Fruit fly (Drosophila melanogaster) whole organism, adult: ENCODE data around the gene CG14277.

Experiments
- CG12768 ChIP-seq: fragments of 200-800 bp; sonication (Bioruptor generic); optimal IDR thresholded peaks from 2 replicates; lab custom pipeline; 2017; ENCODE audit warnings: missing biosample characterization, missing genetic modification characterization, mild to moderate bottlenecking, moderate library complexity, missing genetic modification reagents
- CG14711 ChIP-seq: fragments of 200-800 bp; sonication (Bioruptor generic); optimal IDR thresholded peaks from 2 replicates; lab custom pipeline; 2018; ENCODE audit warnings: missing biosample characterization, mild to moderate bottlenecking, missing genetic modification characterization, moderate library complexity
- CG33017 ChIP-seq: fragments of 200-800 bp; sonication (Bioruptor generic); optimal IDR thresholded peaks from 2 replicates; lab custom pipeline; 2018; ENCODE audit warnings: missing biosample characterization, mild to moderate bottlenecking, missing genetic modification characterization, moderate library complexity
- CG5204 ChIP-seq: fragments of 200-800 bp; sonication (Bioruptor generic); optimal IDR thresholded peaks from 2 replicates; lab custom pipeline; 2016; ENCODE audit warnings: missing biosample characterization, missing genetic modification characterization
- CG7045 ChIP-seq: fragments of 200-800 bp; sonication (Bioruptor generic); optimal IDR thresholded peaks from 2 replicates; lab custom pipeline; 2017; ENCODE audit warnings: missing biosample characterization, mild to moderate bottlenecking, missing genetic modification characterization
- bab1 ChIP-seq: fragments of 200-800 bp; sonication (Bioruptor generic); optimal IDR thresholded peaks from 3 replicates; lab custom pipeline; 2019; ENCODE audit warnings: missing biosample characterization, mild to moderate bottlenecking, missing genetic modification characterization, moderate library complexity
- kay ChIP-seq: fragments of 200-800 bp; sonication (Bioruptor generic); peaks from one replicate; lab custom pipeline; 2016; ENCODE audit warnings: missing biosample characterization, missing genetic modification characterization, borderline replicate concordance
- pad ChIP-seq: fragments of 200-800 bp; sonication (Bioruptor generic); optimal IDR thresholded peaks from 3 replicates; lab custom pipeline; 2017; ENCODE audit warnings: missing biosample characterization, missing genetic modification characterization, mild to moderate bottlenecking, moderate library complexity, missing genetic modification reagents
- tj ChIP-seq: fragments of 200-800 bp; sonication (Bioruptor generic); optimal IDR thresholded peaks from 3 replicates; lab custom pipeline; 2017; ENCODE audit warnings: missing biosample characterization, mild to moderate bottlenecking, missing genetic modification characterization, moderate library complexity

DNA sequence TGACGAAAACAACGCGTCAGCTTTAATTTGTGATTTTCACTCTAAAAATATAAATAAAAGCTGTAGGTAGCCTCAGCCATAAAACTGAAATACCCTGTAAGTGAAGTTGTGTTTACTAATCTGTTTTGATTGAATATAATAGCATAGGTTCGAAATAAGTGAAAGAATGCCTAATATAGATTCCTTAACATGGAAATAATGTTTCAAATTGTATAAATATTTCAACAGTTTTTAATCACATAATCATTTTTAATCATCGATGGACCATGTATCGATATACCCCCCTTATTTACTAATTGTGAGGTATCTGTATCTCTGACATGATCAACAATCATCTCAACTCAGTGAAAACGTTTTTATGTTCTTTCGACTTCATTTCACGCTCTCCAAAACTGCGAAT is 13.1 kb downstream of the CG14277 start:
- TF ChIP-seq CG33017 (tag; lab: Kevin White, UChicago) (peak; percentile 53), CG14711 (tag; lab: Kevin White, UChicago) (peak; percentile 5), CG5204 (no peak), bab1 (GFP tag; lab: Kevin White, UChicago) (no peak), pad (GFP tag; lab: Kevin White, UChicago) (no peak), kay (no peak), tj (GFP tag; lab: Kevin White, UChicago) (no peak), CG7045 (GFP tag; lab: Kevin White, UChicago) (no peak), CG12768 (GFP tag; lab: Kevin White, UChicago) (no peak)
